Worm (Caenorhabditis elegans): ENCODE data around the gene snf-6.

Gene snf-6

DNA sequence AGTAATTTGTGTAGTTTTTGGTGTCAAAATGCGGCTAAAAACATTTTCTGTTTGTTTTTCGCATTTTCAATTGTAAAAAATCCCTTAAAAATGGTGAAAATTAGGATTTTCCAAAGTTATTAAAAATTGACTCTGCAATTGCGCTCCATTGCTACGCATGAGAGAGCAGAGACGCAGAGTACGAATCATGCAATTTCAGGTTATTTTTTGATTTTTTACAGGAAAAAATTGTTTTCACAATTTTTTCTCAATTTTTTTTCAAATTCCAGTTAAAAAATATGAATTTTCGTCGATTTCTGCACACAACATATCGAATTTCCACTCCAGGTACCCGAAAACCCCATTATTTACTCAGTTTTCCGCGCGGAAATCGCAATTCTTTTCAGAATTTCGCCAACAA is 988 bp upstream of the snf-6 start, which contains the start of gene mtg-1 (continued):
- TF ChIP-seq lir-1 (GFP tag; conservative IDR thresholded peaks at IDR 0.05) (no peak), F39B2.1 (GFP tag; IDR thresholded peaks at IDR 0.05) (no peak), snpc-1.1 (tag; optimal IDR thresholded peaks at IDR 0.05; ENCODE audit: insufficient read depth) (peak; percentile 21), F22D6.2 (tag; optimal IDR thresholded peaks at IDR 0.05) (no peak), aptf-2 (GFP tag; conservative IDR thresholded peaks at IDR 0.05) (no peak), mel-28 (tag; optimal IDR thresholded peaks at IDR 0.05; ENCODE audit: borderline replicate concordance) (no peak), fkh-3 (tag; optimal IDR thresholded peaks at IDR 0.05) (no peak), athp-1 (tag; optimal IDR thresholded peaks at IDR 0.05) (no peak)

ce11 chrIII:1528423-1528822 is 4.2 kb downstream of the snf-6 start:
- TF ChIP-seq F33H1.4 (GFP tag; IDR thresholded peaks at IDR 0.05) (no peak), mcd-1 (GFP tag; IDR thresholded peaks at IDR 0.05) (no peak), zim-3 (tag; optimal IDR thresholded peaks at IDR 0.05) (no peak), tbx-9 (tag; optimal IDR thresholded peaks at IDR 0.05; ENCODE audit: borderline replicate concordance) (no peak), D2030.7 (GFP tag; IDR thresholded peaks at IDR 0.05) (no peak), lag-1 (GFP tag; IDR thresholded peaks at IDR 0.05) (no peak), dpff-1 (tag; optimal IDR thresholded peaks at IDR 0.05) (no peak)

DNA sequence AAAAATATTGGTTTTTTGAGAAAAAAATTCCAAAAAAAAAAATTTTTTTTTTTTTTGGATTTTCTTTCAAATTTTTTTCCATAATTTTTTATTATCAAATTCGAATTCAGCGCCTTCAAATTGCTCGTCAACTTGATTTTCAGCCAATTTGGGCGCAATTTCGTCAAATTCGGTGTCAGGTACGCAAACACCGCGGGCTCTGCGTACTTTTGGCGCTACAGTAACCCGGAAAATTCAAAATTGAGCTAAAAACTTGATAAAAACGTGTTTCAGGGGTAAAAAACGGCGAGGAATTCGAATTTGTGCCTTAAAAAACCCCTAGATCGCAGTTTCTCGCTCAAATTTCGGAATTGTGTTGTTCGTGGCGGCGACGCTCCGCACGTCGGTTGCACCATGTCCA is 12.7 kb downstream of the snf-6 start:
- TF ChIP-seq dpff-1 (tag; optimal IDR thresholded peaks at IDR 0.05), result no peak
- peak; percentile 50 for TF ChIP-seq lsl-1 (GFP tag; optimal IDR thresholded peaks at IDR 0.05)

DNA sequence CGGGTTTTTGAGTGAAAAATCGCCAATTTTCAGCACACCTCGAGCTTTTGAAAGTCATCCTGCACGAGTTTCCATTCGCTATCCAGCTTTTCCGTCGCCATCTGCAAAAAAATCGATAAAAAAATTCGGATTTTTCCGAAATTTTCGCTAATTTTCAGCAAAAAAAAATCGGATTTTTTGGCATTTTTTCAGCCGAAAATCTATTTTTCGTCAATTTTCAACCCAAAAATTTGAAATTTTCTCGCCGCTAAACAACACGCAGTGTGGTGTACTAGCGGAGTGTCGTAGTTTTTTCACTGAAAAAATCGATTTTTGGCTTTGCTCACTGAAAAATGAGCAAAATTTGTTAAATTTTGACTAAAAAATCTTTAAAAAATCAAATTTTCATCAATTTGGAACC is 14.7 kb downstream of the snf-6 start, which contains the start of gene tmem-120:
tmem-120 (minus strand) TSS at position 101 of the 400 bp plus-strand sequence.
- TF ChIP-seq nhr-27 (tag; optimal IDR thresholded peaks at IDR 0.05) (no peak), hmg-1.2 (GFP tag; IDR thresholded peaks at IDR 0.05) (no peak), pha-4 (tag; optimal IDR thresholded peaks at IDR 0.05) (no peak), C17E4.6 (GFP tag; IDR thresholded peaks at IDR 0.05) (no peak), K12H6.12 (tag; optimal IDR thresholded peaks at IDR 0.05) (no peak), mel-28 (tag; optimal IDR thresholded peaks at IDR 0.05; ENCODE audit: borderline replicate concordance) (no peak), ceh-58 (GFP tag; IDR thresholded peaks at IDR 0.05) (no peak), cebp-2 (GFP tag; IDR thresholded peaks at IDR 0.05) (no peak)

ce11 chrIII:1508764-1509281 is 23.8 kb downstream of the snf-6 start:
- no peak for TF ChIP-seq ztf-26 (tag; optimal IDR thresholded peaks at IDR 0.05)
- TF ChIP-seq B0019.2 (GFP tag; conservative IDR thresholded peaks at IDR 0.05), result no peak
- no peak for TF ChIP-seq madf-8 (GFP tag; conservative IDR thresholded peaks at IDR 0.05)
- TF ChIP-seq ztf-28 (GFP tag; IDR thresholded peaks at IDR 0.05), result peak; percentile 65; the same call in 1 of the 2 replicates
- no peak for TF ChIP-seq chd-7 (tag; optimal IDR thresholded peaks at IDR 0.05)
- TF ChIP-seq Y67H2A.10 (GFP tag; conservative IDR thresholded peaks at IDR 0.05), result no peak; the same call in 1 of the 2 replicates
- no peak for TF ChIP-seq lir-1 (GFP tag; conservative IDR thresholded peaks at IDR 0.05)
- TF ChIP-seq hmg-1.2 (GFP tag; IDR thresholded peaks at IDR 0.05), result no peak
- no peak for TF ChIP-seq F10E7.11 (tag; optimal IDR thresholded peaks at IDR 0.05)
- peak; percentile 37 for TF ChIP-seq lsl-1 (GFP tag; optimal IDR thresholded peaks at IDR 0.05)
- TF ChIP-seq F49E8.2 (tag; optimal IDR thresholded peaks at IDR 0.05; ENCODE audit: insufficient read depth), result no peak
- peak; percentile 52 for TF ChIP-seq repo-1 (tag; optimal IDR thresholded peaks at IDR 0.05)
- no peak for TF ChIP-seq rec-8 (tag; optimal IDR thresholded peaks at IDR 0.05)
- TF ChIP-seq hlh-12 (tag; optimal IDR thresholded peaks at IDR 0.05), result no peak
- no peak for TF ChIP-seq lin-40 (tag; optimal IDR thresholded peaks at IDR 0.05)
- TF ChIP-seq mel-28 (tag; optimal IDR thresholded peaks at IDR 0.05; ENCODE audit: borderline replicate concordance), result no peak
- 0 out of 2 replicates have a peak, but pooled peaks have one; percentile 10 for TF ChIP-seq F33H1.4 (GFP tag; IDR thresholded peaks at IDR 0.05)
- no peak for TF ChIP-seq ztf-3 (GFP tag; optimal IDR thresholded peaks at IDR 0.05)
- TF ChIP-seq nhr-90 (tag; optimal IDR thresholded peaks at IDR 0.05), result no peak
- no peak for TF ChIP-seq unc-130 (GFP tag; optimal IDR thresholded peaks at IDR 0.05)
- TF ChIP-seq pbrm-1 (GFP tag; IDR thresholded peaks at IDR 0.05), result no peak
- no peak for TF ChIP-seq akir-1 (GFP tag; optimal IDR thresholded peaks at IDR 0.05)
- peak; percentile 57; the same call in 1 of the 2 replicates for TF ChIP-seq Y79H2A.3 (GFP tag; conservative IDR thresholded peaks at IDR 0.05)
